Worm (Caenorhabditis elegans) whole organism, early embryonic: Measurements from ENCODE around the gene srh-55.

Experiments used
- aly-1 ChIP-seq: sonication (generic microtip); optimal IDR thresholded peaks from 2 replicates; lab custom pipeline; 2016; ENCODE audit warnings: missing genetic modification characterization, missing compliant biosample characterization
- ama-1 ChIP-seq: fragments of 150-350 bp; optimal IDR thresholded peaks from 2 replicates; lab custom pipeline; 2014
- ceh-13 ChIP-seq: fragments of 200-800 bp; sonication (Bioruptor generic); optimal IDR thresholded peaks from 2 replicates; lab custom pipeline; 2018; ENCODE audit warnings: mild to moderate bottlenecking, missing genetic modification characterization, missing compliant biosample characterization
- hmbx-1 ChIP-seq: sonication (generic microtip); optimal IDR thresholded peaks from 2 replicates; lab custom pipeline; 2016; ENCODE audit warnings: mild to moderate bottlenecking, missing genetic modification characterization, missing compliant biosample characterization
- pes-1 ChIP-seq: fragments of 200-800 bp; sonication (Bioruptor generic); IDR thresholded peaks from 2 replicates; pipeline ENCODE4 v1.3.6; 2022; ENCODE audit warnings: missing genetic modification reagents, missing genetic modification characterization, missing compliant biosample characterization
- sea-1 ChIP-seq: fragments of 200-800 bp; sonication (Bioruptor generic); conservative IDR thresholded peaks from 2 replicates; pipeline ENCODE4 v1.3.6; 2022; ENCODE audit warnings: missing genetic modification characterization, missing compliant biosample characterization
- tbx-11 ChIP-seq: fragments of 200-800 bp; sonication (Bioruptor generic); IDR thresholded peaks from 2 replicates; pipeline ENCODE4 v1.3.6; 2022; ENCODE audit warnings: missing genetic modification characterization, missing compliant biosample characterization
- tbx-37 ChIP-seq: fragments of 200-800 bp; sonication (Bioruptor generic); conservative IDR thresholded peaks from 2 replicates; pipeline ENCODE4 v1.3.6; 2022; ENCODE audit warnings: missing genetic modification reagents, missing genetic modification characterization, missing compliant biosample characterization
- tra-4 ChIP-seq: sonication (generic microtip); optimal IDR thresholded peaks from 2 replicates; lab custom pipeline; 2017; ENCODE audit warnings: missing genetic modification characterization, missing compliant biosample characterization

DNA sequence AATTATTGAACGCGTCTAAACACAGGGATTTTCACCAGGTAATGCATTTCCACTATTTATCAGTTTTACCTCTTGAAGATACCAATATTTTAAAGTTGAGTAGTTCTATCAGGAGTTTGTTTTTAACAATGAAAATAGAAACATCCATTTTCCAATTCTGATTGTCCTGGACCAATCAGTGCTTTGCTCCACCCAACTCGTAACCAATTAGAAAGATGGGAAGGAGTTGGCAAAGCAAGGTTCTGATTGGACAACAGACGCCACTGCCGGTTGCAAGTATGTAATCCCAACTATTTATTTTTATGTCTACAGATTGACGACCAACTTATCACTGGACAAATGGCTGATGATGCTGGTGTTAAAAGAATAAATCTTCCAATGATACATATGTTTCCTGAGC is 3.2 kb upstream of the srh-55 start:
- no peak for TF ChIP-seq aly-1
- TF ChIP-seq ceh-13 = no peak
- no peak for TF ChIP-seq sea-1 (GFP tag; lab: Robert Waterston, UW)
- no peak for TF ChIP-seq tbx-37 (GFP tag; lab: Robert Waterston, UW)
- TF ChIP-seq ama-1 = no peak
- TF ChIP-seq tra-4 (tag; lab: Kevin White, UChicago) = no peak
- TF ChIP-seq pes-1 (GFP tag; lab: Robert Waterston, UW) = no peak
- no peak for TF ChIP-seq hmbx-1 (tag; lab: Kevin White, UChicago)
- no peak for TF ChIP-seq tbx-11 (GFP tag; lab: Robert Waterston, UW)
